Worm (Caenorhabditis elegans): ENCODE results near the gene ZK899.2.

DNA sequence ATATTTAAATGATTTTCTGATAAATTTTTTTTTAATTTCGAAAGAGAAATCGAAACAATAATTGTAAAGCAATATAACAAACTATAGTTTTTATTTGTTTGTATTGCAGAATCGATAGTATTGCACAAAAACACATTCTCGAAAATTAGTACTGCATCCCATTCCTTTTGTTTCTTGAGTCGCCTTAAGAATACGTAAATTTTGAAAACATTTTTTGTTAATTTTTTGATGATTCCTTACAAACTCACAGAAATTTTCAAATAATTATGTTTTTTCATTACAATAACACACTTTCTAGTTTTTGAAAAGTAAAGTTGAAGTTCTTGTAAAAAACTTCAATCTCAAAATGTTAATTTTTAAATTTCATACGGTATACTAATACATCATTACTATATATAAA lies 34.4 kb upstream of the ZK899.2 start:
- no peak for TF ChIP-seq vab-15 (tag; optimal IDR thresholded peaks at IDR 0.05)
- no peak for TF ChIP-seq pag-3 (tag; optimal IDR thresholded peaks at IDR 0.05; ENCODE audit: borderline replicate concordance, insufficient read depth)
- TF ChIP-seq lsy-2 (tag; optimal IDR thresholded peaks at IDR 0.05) = no peak
- TF ChIP-seq nhr-76 (tag; optimal IDR thresholded peaks at IDR 0.05) = no peak
- no peak for TF ChIP-seq skn-1 (tag; optimal IDR thresholded peaks at IDR 0.05)

All from whole organism, L1 larva.